Worm (Caenorhabditis elegans) whole organism, L2 larva: ENCODE measurements around the gene nhr-42.
A peak's percentile ranks its signal among the peaks of the same experiment; 100 is the strongest.

Experiments used
- C34F6.9 ChIP-seq: fragments of 150-350 bp; optimal IDR thresholded peaks from 2 replicates; lab custom pipeline; 2014; ENCODE audit warnings: missing biosample characterization, missing genetic modification characterization
- F13H6.1 ChIP-seq: sonication (generic microtip); optimal IDR thresholded peaks from 2 replicates; lab custom pipeline; 2016; ENCODE audit warnings: missing genetic modification characterization, missing compliant biosample characterization
- R02D3.7 ChIP-seq: fragments of 150-350 bp; optimal IDR thresholded peaks from 2 replicates; lab custom pipeline; 2014; ENCODE audit warnings: missing biosample characterization, missing genetic modification characterization
- ZK546.5 ChIP-seq: sonication (generic microtip); optimal IDR thresholded peaks from 2 replicates; lab custom pipeline; 2017; ENCODE audit warnings: missing biosample characterization, missing genetic modification characterization
- aly-2 ChIP-seq: fragments of 150-350 bp; optimal IDR thresholded peaks from 2 replicates; lab custom pipeline; 2014; ENCODE audit warnings: missing biosample characterization, missing genetic modification characterization
- ama-1 ChIP-seq: fragments of 150-350 bp; optimal IDR thresholded peaks from 2 replicates; lab custom pipeline; 2018; ENCODE audit warnings: inconsistent platforms
- ceh-16 ChIP-seq: fragments of 150-350 bp; optimal IDR thresholded peaks from 2 replicates; lab custom pipeline; 2014; ENCODE audit warnings: missing biosample characterization, missing genetic modification characterization
- ceh-82 ChIP-seq: fragments of 150-350 bp; optimal IDR thresholded peaks from 2 replicates; lab custom pipeline; 2014; ENCODE audit warnings: missing biosample characterization, missing genetic modification characterization
- crh-2 ChIP-seq: sonication (generic microtip); optimal IDR thresholded peaks from 2 replicates; lab custom pipeline; 2017; ENCODE audit warnings: missing biosample characterization, missing genetic modification characterization
- dmd-4 ChIP-seq: sonication (generic microtip); optimal IDR thresholded peaks from 2 replicates; lab custom pipeline; 2017; ENCODE audit warnings: missing biosample characterization, missing genetic modification characterization
- elt-1 ChIP-seq: fragments of 150-350 bp; optimal IDR thresholded peaks from 2 replicates; lab custom pipeline; 2014; ENCODE audit warnings: missing biosample characterization, missing genetic modification characterization
- fos-1 ChIP-seq: fragments of 150-350 bp; optimal IDR thresholded peaks from 2 replicates; lab custom pipeline; 2014; ENCODE audit warnings: missing biosample characterization, missing genetic modification characterization
- lin-11 ChIP-seq: fragments of 150-350 bp; sonication (generic microtip); optimal IDR thresholded peaks from 2 replicates; lab custom pipeline; 2014; ENCODE audit warnings: missing biosample characterization, missing genetic modification characterization, inconsistent platforms, mixed read lengths
- lin-13 ChIP-seq: fragments of 150-350 bp; optimal IDR thresholded peaks from 2 replicates; lab custom pipeline; 2014; ENCODE audit warnings: missing biosample characterization, missing genetic modification reagents, missing genetic modification characterization
- lin-39 ChIP-seq: fragments of 150-350 bp; optimal IDR thresholded peaks from 2 replicates; lab custom pipeline; 2014; ENCODE audit warnings: missing biosample characterization, missing genetic modification reagents, missing genetic modification characterization
- lsy-2 ChIP-seq, 2 experiments: fragments of 150-350 bp in 1 of 2; sonication (generic microtip) in 1 of 2; optimal IDR thresholded peaks; 2 replicates each; lab custom pipeline; 2014 to 2017; ENCODE audit warnings: missing biosample characterization in 2 of 2, missing genetic modification characterization in 2 of 2
- mdl-1 ChIP-seq, 2 experiments: fragments of 150-350 bp in 1 of 2; sonication (generic microtip) in 1 of 2; optimal IDR thresholded peaks; 2 replicates each; lab custom pipeline; 2017; ENCODE audit warnings: missing biosample characterization in 2 of 2, missing genetic modification characterization in 2 of 2
- nhr-10 ChIP-seq: sonication (generic microtip); optimal IDR thresholded peaks from 2 replicates; lab custom pipeline; 2017; ENCODE audit warnings: missing biosample characterization, missing genetic modification characterization
- nhr-129 ChIP-seq: fragments of 150-350 bp; optimal IDR thresholded peaks from 2 replicates; lab custom pipeline; 2014; ENCODE audit warnings: missing biosample characterization, missing genetic modification characterization
- nhr-21 ChIP-seq: fragments of 150-350 bp; optimal IDR thresholded peaks from 2 replicates; lab custom pipeline; 2014; ENCODE audit warnings: missing biosample characterization, missing genetic modification characterization
- nhr-23 ChIP-seq: fragments of 150-350 bp; optimal IDR thresholded peaks from 2 replicates; lab custom pipeline; 2014; ENCODE audit warnings: missing biosample characterization, missing genetic modification reagents, missing genetic modification characterization
- nhr-25 ChIP-seq: fragments of 150-350 bp; sonication (generic microtip); optimal IDR thresholded peaks from 3 replicates; lab custom pipeline; 2014; ENCODE audit warnings: missing biosample characterization, missing genetic modification characterization
- nhr-77 ChIP-seq: fragments of 150-350 bp; optimal IDR thresholded peaks from 2 replicates; lab custom pipeline; 2014; ENCODE audit warnings: missing biosample characterization, missing genetic modification characterization
- sem-4 ChIP-seq: fragments of 150-350 bp; optimal IDR thresholded peaks from 2 replicates; lab custom pipeline; 2014; ENCODE audit warnings: missing biosample characterization, missing genetic modification reagents, missing genetic modification characterization
- sma-3 ChIP-seq: sonication (generic microtip); optimal IDR thresholded peaks from 2 replicates; lab custom pipeline; 2016; ENCODE audit warnings: missing genetic modification reagents, missing genetic modification characterization, missing compliant biosample characterization
- sma-9 ChIP-seq, 2 experiments: fragments of 150-350 bp in 1 of 2; sonication (generic microtip) in 1 of 2; optimal IDR thresholded peaks; 2 replicates each; lab custom pipeline; 2014 to 2016; ENCODE audit warnings: missing genetic modification characterization in 2 of 2, mild to moderate bottlenecking in 1 of 2, missing biosample characterization in 1 of 2, missing compliant biosample characterization in 1 of 2, missing genetic modification reagents in 1 of 2, moderate library complexity in 1 of 2
- unc-55 ChIP-seq: fragments of 150-350 bp; sonication (generic microtip); optimal IDR thresholded peaks from 3 replicates; lab custom pipeline; 2014; ENCODE audit warnings: missing biosample characterization, missing genetic modification reagents, missing genetic modification characterization
- unc-62 ChIP-seq: fragments of 150-350 bp; optimal IDR thresholded peaks from 2 replicates; lab custom pipeline; 2014; ENCODE audit warnings: missing biosample characterization, missing genetic modification reagents, missing genetic modification characterization
- zag-1 ChIP-seq: fragments of 150-350 bp; optimal IDR thresholded peaks from 2 replicates; lab custom pipeline; 2014; ENCODE audit warnings: missing biosample characterization, missing genetic modification characterization
- ztf-1 ChIP-seq: fragments of 200-800 bp; sonication (Bioruptor generic); conservative IDR thresholded peaks from 2 replicates; pipeline ENCODE4 v1.3.6; 2022; ENCODE audit warnings: missing genetic modification characterization, missing compliant biosample characterization
- ztf-11 ChIP-seq: sonication (generic microtip); optimal IDR thresholded peaks from 2 replicates; lab custom pipeline; 2017; ENCODE audit warnings: missing biosample characterization, missing genetic modification characterization
- ztf-4 ChIP-seq: fragments of 150-350 bp; optimal IDR thresholded peaks from 2 replicates; lab custom pipeline; 2014; ENCODE audit warnings: missing biosample characterization, missing genetic modification characterization

Gene nhr-42

ce11 chrV:6998303-6998884, at the start of gene nhr-42:
Gene nhr-42, plus strand, starts transcription at chrV:6998819.
- TF ChIP-seq sem-4 (tag; lab: Kevin White, UChicago): no peak
- peak; percentile 60 for TF ChIP-seq nhr-25 (tag; lab: Kevin White, UChicago)
- TF ChIP-seq mdl-1 (tag; optimal IDR thresholded peaks at IDR 0.05; lab: Kevin White, UChicago): peak; percentile 2 to 20
- TF ChIP-seq nhr-129 (tag; lab: Kevin White, UChicago): peak; percentile 16
- TF ChIP-seq ztf-1 (GFP tag; lab: Robert Waterston, UW): no peak
- no peak for TF ChIP-seq lin-11 (tag; lab: Kevin White, UChicago)
- no peak for TF ChIP-seq fos-1 (tag; lab: Kevin White, UChicago)
- no peak for TF ChIP-seq R02D3.7 (tag; lab: Kevin White, UChicago)
- TF ChIP-seq sma-9 (GFP tag; optimal IDR thresholded peaks at IDR 0.05; lab: Kevin White, UChicago): peak; percentile 55
- no peak for TF ChIP-seq sma-9 (tag; optimal IDR thresholded peaks at IDR 0.05; lab: Kevin White, UChicago)
- TF ChIP-seq C34F6.9 (tag; lab: Kevin White, UChicago): peak; percentile 51
- peak; percentile 33 for TF ChIP-seq crh-2 (tag; lab: Kevin White, UChicago)
- TF ChIP-seq lin-39 (tag; lab: Kevin White, UChicago): no peak
- TF ChIP-seq F13H6.1 (tag; lab: Kevin White, UChicago): peak; percentile 5
- no peak for TF ChIP-seq elt-1 (tag; lab: Kevin White, UChicago)
- TF ChIP-seq lin-13: no peak
- no peak for TF ChIP-seq ztf-4 (tag; lab: Kevin White, UChicago)
- TF ChIP-seq ztf-11: no peak
- peak; percentile 37 for TF ChIP-seq sma-3 (GFP tag; lab: Kevin White, UChicago)
- no peak for TF ChIP-seq ZK546.5 (tag; lab: Kevin White, UChicago)

- TF ChIP-seq lsy-2 (tag; optimal IDR thresholded peaks at IDR 0.05; lab: Kevin White, UChicago) (no peak), unc-62 (GFP tag; lab: Kevin White, UChicago) (no peak), crh-2 (tag; lab: Kevin White, UChicago) (no peak), nhr-25 (tag; lab: Kevin White, UChicago) (no peak), nhr-21 (tag; lab: Kevin White, UChicago) (no peak), unc-55 (no peak), nhr-23 (tag; lab: Kevin White, UChicago) (no peak), aly-2 (tag; lab: Kevin White, UChicago) (no peak), ceh-82 (no peak), zag-1 (no peak), lin-11 (tag; lab: Kevin White, UChicago) (no peak)
- TF ChIP-seq, all 48 proteins: peak for 0
Measured at ce11 chrV:6949770-6950169, 48.8 kb upstream of the nhr-42 start, which contains the start of gene Y57E12B.11. Gene Y57E12B.11, minus strand, starts transcription at chrV:6949870.

- TF ChIP-seq zag-1 (no peak), lin-39 (tag; lab: Kevin White, UChicago) (no peak), sma-3 (GFP tag; lab: Kevin White, UChicago) (no peak), nhr-77 (tag; lab: Kevin White, UChicago) (no peak), dmd-4 (tag; lab: Kevin White, UChicago) (no peak), ama-1 (lab: Kevin White, UChicago) (no peak), fos-1 (tag; lab: Kevin White, UChicago) (no peak), mdl-1 (tag; optimal IDR thresholded peaks at IDR 0.05; lab: Kevin White, UChicago) (no peak), elt-1 (tag; lab: Kevin White, UChicago) (no peak), nhr-25 (tag; lab: Kevin White, UChicago) (no peak), lin-13 (no peak)
Measured at ce11 chrV:6951306-6951705, 47.3 kb upstream of the nhr-42 start, which contains the start of gene T07H8.11. Gene T07H8.11, minus strand, starts transcription at chrV:6951406.

ce11 chrV:6953797-6954196, 44.8 kb upstream of the nhr-42 start, which contains the start of gene srg-31:
Gene srg-31, minus strand, starts transcription at chrV:6953897.
- TF ChIP-seq mdl-1 (tag; optimal IDR thresholded peaks at IDR 0.05; lab: Kevin White, UChicago) (no peak), nhr-10 (no peak)
- TF ChIP-seq, all 48 proteins: peak for 0

- no peak for TF ChIP-seq C34F6.9 (tag; lab: Kevin White, UChicago)
- no peak for TF ChIP-seq unc-62 (GFP tag; lab: Kevin White, UChicago)
- TF ChIP-seq ceh-16 (tag; lab: Kevin White, UChicago): no peak
- no peak for TF ChIP-seq ama-1 (lab: Kevin White, UChicago)
- TF ChIP-seq, all 48 proteins: peak for 0
Measured at ce11 chrV:6956237-6956636, 42.4 kb upstream of the nhr-42 start, which contains the start of gene mec-1. Gene mec-1, plus strand, starts transcription at chrV:6956537.
